Worm (Caenorhabditis elegans) whole organism, L2 larva: ENCODE results near the gene gst-42.

Experiments
- C34F6.9 ChIP-seq: fragments of 150-350 bp; optimal IDR thresholded peaks from 2 replicates; lab custom pipeline; 2014; ENCODE audit warnings: missing biosample characterization, missing genetic modification characterization
- F13H6.1 ChIP-seq: sonication (generic microtip); optimal IDR thresholded peaks from 2 replicates; lab custom pipeline; 2016; ENCODE audit warnings: missing genetic modification characterization, missing compliant biosample characterization
- ZK546.5 ChIP-seq: sonication (generic microtip); optimal IDR thresholded peaks from 2 replicates; lab custom pipeline; 2017; ENCODE audit warnings: missing biosample characterization, missing genetic modification characterization
- aly-2 ChIP-seq: fragments of 150-350 bp; optimal IDR thresholded peaks from 2 replicates; lab custom pipeline; 2014; ENCODE audit warnings: missing biosample characterization, missing genetic modification characterization
- ama-1 ChIP-seq: fragments of 150-350 bp; optimal IDR thresholded peaks from 2 replicates; lab custom pipeline; 2018; ENCODE audit warnings: inconsistent platforms
- blmp-1 ChIP-seq: sonication (generic microtip); optimal IDR thresholded peaks from 2 replicates; lab custom pipeline; 2017; ENCODE audit warnings: missing genetic modification characterization, mild to moderate bottlenecking, missing compliant biosample characterization, antibody characterized with exemption, moderate library complexity; ENCODE audit not compliant: insufficient read depth
- ceh-16 ChIP-seq: fragments of 150-350 bp; optimal IDR thresholded peaks from 2 replicates; lab custom pipeline; 2014; ENCODE audit warnings: missing biosample characterization, missing genetic modification characterization
- crh-2 ChIP-seq: sonication (generic microtip); optimal IDR thresholded peaks from 2 replicates; lab custom pipeline; 2017; ENCODE audit warnings: missing biosample characterization, missing genetic modification characterization
- dmd-4 ChIP-seq: sonication (generic microtip); optimal IDR thresholded peaks from 2 replicates; lab custom pipeline; 2017; ENCODE audit warnings: missing biosample characterization, missing genetic modification characterization
- egl-27 ChIP-seq: sonication (generic microtip); optimal IDR thresholded peaks from 3 replicates; lab custom pipeline; 2017; ENCODE audit warnings: missing biosample characterization, missing genetic modification reagents, missing genetic modification characterization
- elt-3 ChIP-seq: sonication (generic microtip); optimal IDR thresholded peaks from 2 replicates; lab custom pipeline; 2017; ENCODE audit warnings: missing biosample characterization, missing genetic modification characterization
- fos-1 ChIP-seq: fragments of 150-350 bp; optimal IDR thresholded peaks from 2 replicates; lab custom pipeline; 2014; ENCODE audit warnings: missing biosample characterization, missing genetic modification characterization
- gmeb-1 ChIP-seq: fragments of 150-350 bp; optimal IDR thresholded peaks from 2 replicates; lab custom pipeline; 2014; ENCODE audit warnings: missing biosample characterization, missing genetic modification characterization
- lin-39 ChIP-seq: fragments of 150-350 bp; optimal IDR thresholded peaks from 2 replicates; lab custom pipeline; 2014; ENCODE audit warnings: missing biosample characterization, missing genetic modification reagents, missing genetic modification characterization
- lsy-2 ChIP-seq, 2 experiments: fragments of 150-350 bp in 1 of 2; sonication (generic microtip) in 1 of 2; optimal IDR thresholded peaks; 2 replicates each; lab custom pipeline; 2014 to 2017; ENCODE audit warnings: missing biosample characterization in 2 of 2, missing genetic modification characterization in 2 of 2
- mab-5 ChIP-seq: fragments of 150-350 bp; optimal IDR thresholded peaks from 2 replicates; lab custom pipeline; 2014; ENCODE audit warnings: missing biosample characterization, missing genetic modification characterization
- mdl-1 ChIP-seq, 2 experiments: fragments of 150-350 bp in 1 of 2; sonication (generic microtip) in 1 of 2; optimal IDR thresholded peaks; 2 replicates each; lab custom pipeline; 2017; ENCODE audit warnings: missing biosample characterization in 2 of 2, missing genetic modification characterization in 2 of 2
- nhr-10 ChIP-seq: sonication (generic microtip); optimal IDR thresholded peaks from 2 replicates; lab custom pipeline; 2017; ENCODE audit warnings: missing biosample characterization, missing genetic modification characterization
- nhr-129 ChIP-seq: fragments of 150-350 bp; optimal IDR thresholded peaks from 2 replicates; lab custom pipeline; 2014; ENCODE audit warnings: missing biosample characterization, missing genetic modification characterization
- nhr-21 ChIP-seq: fragments of 150-350 bp; optimal IDR thresholded peaks from 2 replicates; lab custom pipeline; 2014; ENCODE audit warnings: missing biosample characterization, missing genetic modification characterization
- nhr-23 ChIP-seq: fragments of 150-350 bp; optimal IDR thresholded peaks from 2 replicates; lab custom pipeline; 2014; ENCODE audit warnings: missing biosample characterization, missing genetic modification reagents, missing genetic modification characterization
- nhr-237 ChIP-seq: fragments of 150-350 bp; optimal IDR thresholded peaks from 2 replicates; lab custom pipeline; 2014; ENCODE audit warnings: missing biosample characterization, missing genetic modification characterization
- nhr-25 ChIP-seq: fragments of 150-350 bp; sonication (generic microtip); optimal IDR thresholded peaks from 3 replicates; lab custom pipeline; 2014; ENCODE audit warnings: missing biosample characterization, missing genetic modification characterization
- nhr-77 ChIP-seq: fragments of 150-350 bp; optimal IDR thresholded peaks from 2 replicates; lab custom pipeline; 2014; ENCODE audit warnings: missing biosample characterization, missing genetic modification characterization
- peb-1 ChIP-seq: fragments of 150-350 bp; optimal IDR thresholded peaks from 2 replicates; lab custom pipeline; 2014; ENCODE audit warnings: missing biosample characterization, missing genetic modification characterization
- sem-4 ChIP-seq: fragments of 150-350 bp; optimal IDR thresholded peaks from 2 replicates; lab custom pipeline; 2014; ENCODE audit warnings: missing biosample characterization, missing genetic modification reagents, missing genetic modification characterization
- skn-1 ChIP-seq: sonication (generic microtip); optimal IDR thresholded peaks from 2 replicates; lab custom pipeline; 2017; ENCODE audit warnings: missing biosample characterization, missing genetic modification characterization
- sma-3 ChIP-seq: sonication (generic microtip); optimal IDR thresholded peaks from 2 replicates; lab custom pipeline; 2016; ENCODE audit warnings: missing genetic modification reagents, missing genetic modification characterization, missing compliant biosample characterization
- sma-9 ChIP-seq, 2 experiments: fragments of 150-350 bp in 1 of 2; sonication (generic microtip) in 1 of 2; optimal IDR thresholded peaks; 2 replicates each; lab custom pipeline; 2014 to 2016; ENCODE audit warnings: missing genetic modification characterization in 2 of 2, mild to moderate bottlenecking in 1 of 2, missing biosample characterization in 1 of 2, missing compliant biosample characterization in 1 of 2, missing genetic modification reagents in 1 of 2, moderate library complexity in 1 of 2
- unc-39 ChIP-seq: fragments of 150-350 bp; optimal IDR thresholded peaks from 2 replicates; lab custom pipeline; 2014; ENCODE audit warnings: missing biosample characterization, missing genetic modification characterization
- unc-55 ChIP-seq: fragments of 150-350 bp; sonication (generic microtip); optimal IDR thresholded peaks from 3 replicates; lab custom pipeline; 2014; ENCODE audit warnings: missing biosample characterization, missing genetic modification reagents, missing genetic modification characterization
- unc-62 ChIP-seq: fragments of 150-350 bp; optimal IDR thresholded peaks from 2 replicates; lab custom pipeline; 2014; ENCODE audit warnings: missing biosample characterization, missing genetic modification reagents, missing genetic modification characterization
- ztf-1 ChIP-seq: fragments of 200-800 bp; sonication (Bioruptor generic); conservative IDR thresholded peaks from 2 replicates; pipeline ENCODE4 v1.3.6; 2022; ENCODE audit warnings: missing genetic modification characterization, missing compliant biosample characterization
- ztf-11 ChIP-seq: sonication (generic microtip); optimal IDR thresholded peaks from 2 replicates; lab custom pipeline; 2017; ENCODE audit warnings: missing biosample characterization, missing genetic modification characterization
- ztf-4 ChIP-seq: fragments of 150-350 bp; optimal IDR thresholded peaks from 2 replicates; lab custom pipeline; 2014; ENCODE audit warnings: missing biosample characterization, missing genetic modification characterization

gst-42 gene

DNA sequence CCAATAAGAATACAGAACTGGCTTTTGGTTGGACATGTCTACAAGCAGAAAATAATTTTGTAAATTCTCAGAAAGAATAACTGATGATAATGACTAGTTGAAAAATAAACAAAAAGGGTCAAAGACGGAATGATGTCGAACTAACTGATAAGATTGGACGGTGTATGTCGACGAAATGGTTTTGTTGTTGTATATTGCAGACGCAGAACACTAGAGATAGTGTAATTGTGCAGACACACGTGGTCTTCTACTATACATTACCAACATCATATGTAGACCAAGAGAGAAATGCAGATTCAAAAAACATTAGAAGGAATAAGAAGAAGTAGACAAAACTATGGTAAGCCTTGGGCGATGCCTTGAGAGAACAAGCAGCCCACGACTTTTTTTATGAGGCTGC lies at the start of gene gst-42, which contains the start of gene D1053.2:
gst-42 (minus strand) TSS at position 176 of the 400 bp plus-strand sequence.
D1053.2 (plus strand) TSS at position 391 of the 400 bp plus-strand sequence.
- TF ChIP-seq gmeb-1 (tag; lab: Kevin White, UChicago) (peak; percentile 40), egl-27 (tag; lab: Kevin White, UChicago) (peak; percentile 9), blmp-1 (tag; lab: Kevin White, UChicago) (peak; percentile 5), sma-3 (GFP tag; lab: Kevin White, UChicago) (peak; percentile 72), nhr-10 (no peak), nhr-77 (tag; lab: Kevin White, UChicago) (no peak), fos-1 (tag; lab: Kevin White, UChicago) (peak; percentile 87), nhr-237 (no peak), nhr-21 (tag; lab: Kevin White, UChicago) (peak; percentile 18), nhr-129 (peak; percentile 62), sma-9 (GFP tag; optimal IDR thresholded peaks at IDR 0.05; lab: Kevin White, UChicago) (peak; percentile 97), sma-9 (tag; optimal IDR thresholded peaks at IDR 0.05; lab: Kevin White, UChicago) (no peak), mdl-1 (tag; optimal IDR thresholded peaks at IDR 0.05; lab: Kevin White, UChicago) (peak; percentile 47 to 78), lsy-2 (tag; optimal IDR thresholded peaks at IDR 0.05; lab: Kevin White, UChicago) (peak in 1 of 2 experiments; percentile 42), crh-2 (tag; lab: Kevin White, UChicago) (peak; percentile 89), nhr-25 (tag; lab: Kevin White, UChicago) (no peak), ceh-16 (tag; lab: Kevin White, UChicago) (no peak), aly-2 (no peak), skn-1 (tag; lab: Kevin White, UChicago) (no peak), F13H6.1 (tag; lab: Kevin White, UChicago) (peak; percentile 45), unc-39 (tag; lab: Kevin White, UChicago) (no peak), C34F6.9 (tag; lab: Kevin White, UChicago) (no peak)

DNA sequence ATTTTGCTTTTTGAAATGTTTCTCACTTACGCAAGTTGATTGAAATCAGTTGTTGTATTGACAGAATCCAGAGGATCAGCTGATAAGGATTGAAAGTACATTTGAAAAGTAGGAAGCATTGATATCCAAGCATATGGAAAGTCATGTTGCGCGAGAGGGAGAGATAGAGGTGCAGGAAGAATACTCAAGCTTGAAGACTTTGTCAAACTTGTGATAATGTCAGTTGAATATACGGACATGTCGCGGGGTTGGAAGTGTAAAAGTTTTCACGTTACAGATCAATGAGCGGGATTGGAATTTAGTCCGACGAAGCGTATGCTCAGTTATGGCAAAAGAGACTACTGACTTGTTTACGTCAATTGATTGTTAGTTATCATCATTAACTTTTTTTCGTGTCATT lies 41.5 kb upstream of the gst-42 start, which contains the start of gene ttx-3:
ttx-3 (minus strand) TSS at position 101 of the 400 bp plus-strand sequence.
- TF ChIP-seq nhr-77 (tag; lab: Kevin White, UChicago) (no peak), fos-1 (tag; lab: Kevin White, UChicago) (no peak), nhr-21 (tag; lab: Kevin White, UChicago) (no peak), unc-55 (GFP tag; lab: Kevin White, UChicago) (no peak), ZK546.5 (tag; lab: Kevin White, UChicago) (no peak), elt-3 (tag; lab: Kevin White, UChicago) (no peak), ztf-4 (tag; lab: Kevin White, UChicago) (no peak), ama-1 (lab: Kevin White, UChicago) (no peak), ceh-16 (tag; lab: Kevin White, UChicago) (no peak), dmd-4 (tag; lab: Kevin White, UChicago) (no peak)
- TF ChIP-seq, all 48 proteins: peak for 0

DNA sequence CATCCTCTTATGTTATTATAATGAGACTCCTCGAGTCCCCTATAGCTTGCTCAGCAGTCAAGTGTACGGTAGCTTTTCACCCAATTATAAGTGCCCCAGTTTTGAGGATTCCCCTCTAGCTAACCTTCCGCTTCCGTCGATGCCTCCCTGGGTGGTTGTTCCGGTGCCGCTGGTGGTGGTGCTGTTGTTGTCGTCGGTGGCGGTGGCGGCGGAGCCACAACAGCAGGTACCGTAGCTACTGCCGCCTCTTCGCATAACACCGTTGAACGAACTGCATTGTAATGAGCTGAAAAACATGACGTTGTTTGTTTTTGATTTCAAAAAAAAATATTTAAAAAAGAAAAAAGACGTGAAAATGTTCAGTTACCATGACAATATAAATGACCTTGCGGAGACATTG lies 38.7 kb upstream of the gst-42 start:
- TF ChIP-seq mab-5 (tag; lab: Kevin White, UChicago) (no peak), blmp-1 (tag; lab: Kevin White, UChicago) (no peak), sma-9 (GFP tag; optimal IDR thresholded peaks at IDR 0.05; lab: Kevin White, UChicago) (no peak), sma-9 (tag; optimal IDR thresholded peaks at IDR 0.05; lab: Kevin White, UChicago) (no peak), ama-1 (lab: Kevin White, UChicago) (no peak), nhr-23 (no peak), peb-1 (tag; lab: Kevin White, UChicago) (no peak), ztf-11 (no peak), nhr-21 (tag; lab: Kevin White, UChicago) (no peak), ceh-16 (tag; lab: Kevin White, UChicago) (no peak), lin-39 (tag; lab: Kevin White, UChicago) (no peak), mdl-1 (tag; optimal IDR thresholded peaks at IDR 0.05; lab: Kevin White, UChicago) (no peak), sma-3 (GFP tag; lab: Kevin White, UChicago) (no peak), sem-4 (tag; lab: Kevin White, UChicago) (no peak), ztf-1 (GFP tag; lab: Robert Waterston, UW) (no peak), lsy-2 (tag; optimal IDR thresholded peaks at IDR 0.05; lab: Kevin White, UChicago) (no peak), egl-27 (tag; lab: Kevin White, UChicago) (no peak), unc-55 (GFP tag; lab: Kevin White, UChicago) (no peak), nhr-25 (tag; lab: Kevin White, UChicago) (no peak), unc-62 (no peak)
